In genomic region chr3R:18397834-18398378, dm6 we compare ENCODE assay signal across 2 fruit fly cellular contexts.
TF ChIP-seq lines count a peak whose summit lies in the region.

No protein-coding gene starts in this region.

TF ChIP-seq in whole organism, adult, 20 proteins besides CTCF, POLR2A, EP300 and RAD21 (continued from another document):
- TF ChIP-seq CG33017 (tag; optimal IDR thresholded peaks at IDR 0.05; lab: Kevin White, UChicago): no peak

TF ChIP-seq in whole organism, embryonic, 481 proteins besides CTCF, POLR2A, EP300 and RAD21 (continued from another document):
- TF ChIP-seq prd (optimal IDR thresholded peaks at IDR 0.05; lab: Kevin White, UChicago) (no peak), prd (GFP tag; IDR thresholded peaks at IDR 0.05; lab: Robert Waterston, UW) (peak; percentile 9; the same call in 1 of the 3 replicates), Oli (tag; optimal IDR thresholded peaks at IDR 0.05; lab: Kevin White, UChicago) (no peak), Blimp-1 (GFP tag; optimal IDR thresholded peaks at IDR 0.05; lab: Kevin White, UChicago) (no peak), grn (GFP tag; optimal IDR thresholded peaks at IDR 0.05; lab: Kevin White, UChicago) (peak; percentile 63), E2f1 (GFP tag; IDR thresholded peaks at IDR 0.05; lab: Robert Waterston, UW) (peak; percentile 57; the same call in 1 of the 2 replicates), hkb (optimal IDR thresholded peaks at IDR 0.05; lab: Kevin White, UChicago) (no peak), hkb (GFP tag; IDR thresholded peaks at IDR 0.05; lab: Robert Waterston, UW) (peak; percentile 65), CG8290 (GFP tag; optimal IDR thresholded peaks at IDR 0.05; lab: Kevin White, UChicago) (no peak), CG8290 (tag; optimal IDR thresholded peaks at IDR 0.05; lab: Kevin White, UChicago) (no peak), sd (tag; optimal IDR thresholded peaks at IDR 0.05; lab: Kevin White, UChicago) (peak; percentile 77), Vsx1 (GFP tag; optimal IDR thresholded peaks at IDR 0.05; lab: Kevin White, UChicago) (peak; percentile 85), CG11247 (GFP tag; IDR thresholded peaks at IDR 0.05; lab: Robert Waterston, UW) (peak; percentile 44), tna (GFP tag; IDR thresholded peaks at IDR 0.05; lab: Robert Waterston, UW; ENCODE audit: partially characterized antibody) (no peak), NFAT (GFP tag; IDR thresholded peaks at IDR 0.05; lab: Robert Waterston, UW) (no peak), sens-2 (GFP tag; IDR thresholded peaks at IDR 0.05; lab: Robert Waterston, UW) (peak; percentile 57), Opbp (GFP tag; IDR thresholded peaks at IDR 0.05; lab: Robert Waterston, UW; ENCODE audit: partially characterized antibody) (no peak), CG18262 (tag; optimal IDR thresholded peaks at IDR 0.05; lab: Kevin White, UChicago) (no peak), fru (optimal IDR thresholded peaks at IDR 0.05; lab: Kevin White, UChicago) (no peak), CG10431 (GFP tag; optimal IDR thresholded peaks at IDR 0.05; lab: Kevin White, UChicago) (no peak), B-H1 (GFP tag; IDR thresholded peaks at IDR 0.05; lab: Robert Waterston, UW) (no peak), exex (tag; optimal IDR thresholded peaks at IDR 0.05; lab: Kevin White, UChicago) (peak; percentile 33), Sox100B (GFP tag; optimal IDR thresholded peaks at IDR 0.05; lab: Kevin White, UChicago) (no peak), stc (GFP tag; IDR thresholded peaks at IDR 0.05; lab: Robert Waterston, UW) (no peak), CG8281 (tag; optimal IDR thresholded peaks at IDR 0.05; lab: Kevin White, UChicago) (peak; percentile 3), ERR (GFP tag; optimal IDR thresholded peaks at IDR 0.05; lab: Kevin White, UChicago) (no peak), Lhr (GFP tag; optimal IDR thresholded peaks at IDR 0.05; lab: Kevin White, UChicago) (no peak), CG17385 (GFP tag; optimal IDR thresholded peaks at IDR 0.05; lab: Kevin White, UChicago) (no peak), ara (GFP tag; IDR thresholded peaks at IDR 0.05; lab: Robert Waterston, UW) (no peak), CG12155 (GFP tag; optimal IDR thresholded peaks at IDR 0.05; lab: Kevin White, UChicago) (no peak), Drgx (GFP tag; IDR thresholded peaks at IDR 0.05; lab: Robert Waterston, UW) (peak; percentile 53), CG12104 (GFP tag; optimal IDR thresholded peaks at IDR 0.05; lab: Kevin White, UChicago) (no peak), CG11696 (GFP tag; IDR thresholded peaks at IDR 0.05; lab: Robert Waterston, UW) (peak; percentile 71), Pdp1 (GFP tag; optimal IDR thresholded peaks at IDR 0.05; lab: Kevin White, UChicago) (peak in 1 of 2 experiments; percentile 89), dan (GFP tag; IDR thresholded peaks at IDR 0.05; lab: Robert Waterston, UW) (no peak), CG6791 (GFP tag; IDR thresholded peaks at IDR 0.05; lab: Robert Waterston, UW; ENCODE audit: partially characterized antibody) (no peak), Awh (GFP tag; IDR thresholded peaks at IDR 0.05; lab: Robert Waterston, UW) (peak; percentile 46; the same call in 1 of the 2 replicates), HLH54F (GFP tag; optimal IDR thresholded peaks at IDR 0.05; lab: Kevin White, UChicago) (no peak), CG31224 (GFP tag; IDR thresholded peaks at IDR 0.05; lab: Robert Waterston, UW) (no peak), D19B (GFP tag; optimal IDR thresholded peaks at IDR 0.05; lab: Kevin White, UChicago) (no peak), sqz (GFP tag; optimal IDR thresholded peaks at IDR 0.05; lab: Kevin White, UChicago) (no peak), CG1603 (tag; optimal IDR thresholded peaks at IDR 0.05; lab: Kevin White, UChicago) (no peak), lilli (GFP tag; optimal IDR thresholded peaks at IDR 0.05; lab: Kevin White, UChicago) (peak; percentile 28), CG8765 (GFP tag; IDR thresholded peaks at IDR 0.05; lab: Robert Waterston, UW) (peak; percentile 58; the same call in 1 of the 2 replicates), Camta (GFP tag; optimal IDR thresholded peaks at IDR 0.05; lab: Kevin White, UChicago) (no peak), CG15073 (GFP tag; optimal IDR thresholded peaks at IDR 0.05; lab: Kevin White, UChicago) (no peak), Dip3 (GFP tag; optimal IDR thresholded peaks at IDR 0.05; lab: Kevin White, UChicago) (no peak), sens (GFP tag; lab: Kevin White, UChicago) (peak; percentile 2), CG1647 (GFP tag; optimal IDR thresholded peaks at IDR 0.05; lab: Kevin White, UChicago) (no peak), Dbx (GFP tag; IDR thresholded peaks at IDR 0.05; lab: Robert Waterston, UW) (no peak), ash1 (GFP tag; optimal IDR thresholded peaks at IDR 0.05; lab: Kevin White, UChicago) (no peak), Gug (GFP tag; IDR thresholded peaks at IDR 0.05; lab: Robert Waterston, UW) (0 out of 4 replicates have a peak, but pooled peaks have one; percentile 5), Dad (GFP tag; optimal IDR thresholded peaks at IDR 0.05; lab: Kevin White, UChicago) (no peak), ranshi (GFP tag; IDR thresholded peaks at IDR 0.05; lab: Robert Waterston, UW) (peak; percentile 44; the same call in 1 of the 2 replicates), sob (GFP tag; IDR thresholded peaks at IDR 0.05; lab: Robert Waterston, UW) (peak; percentile 31; the same call in 1 of the 2 replicates), slbo (GFP tag; IDR thresholded peaks at IDR 0.05; lab: Robert Waterston, UW) (no peak), dati (GFP tag; IDR thresholded peaks at IDR 0.05; lab: Robert Waterston, UW) (no peak)
